Worm (Caenorhabditis elegans) whole organism, young adult: ENCODE results near the gene Y41C4A.32.

Experiments used
- F10E7.11 ChIP-seq: sonication (generic microtip); optimal IDR thresholded peaks from 2 replicates; lab custom pipeline; 2017; ENCODE audit warnings: mild to moderate bottlenecking, missing genetic modification characterization, moderate library complexity, missing compliant biosample characterization
- dpl-1 ChIP-seq: fragments of 150-350 bp; optimal IDR thresholded peaks from 2 replicates; lab custom pipeline; 2014; ENCODE audit warnings: missing biosample characterization, missing genetic modification reagents, missing genetic modification characterization
- nfya-1 ChIP-seq: sonication (generic microtip); optimal IDR thresholded peaks from 2 replicates; lab custom pipeline; 2017; ENCODE audit warnings: antibody characterized with exemption, missing compliant biosample characterization, missing genetic modification characterization, borderline replicate concordance; ENCODE audit not compliant: insufficient read depth
- pbrm-1 ChIP-seq: fragments of 200-800 bp; sonication (Bioruptor generic); IDR thresholded peaks from 2 replicates; pipeline ENCODE4 v1.3.6; 2022; ENCODE audit warnings: missing genetic modification reagents, missing genetic modification characterization, missing compliant biosample characterization

- TF ChIP-seq F10E7.11 (no peak), pbrm-1 (GFP tag; lab: Robert Waterston, UW) (no peak), dpl-1 (GFP tag; lab: Kevin White, UChicago) (no peak), nfya-1 (tag; lab: Kevin White, UChicago) (no peak)
Measured at ce11 chrIII:11757892-11758291, 36.4 kb downstream of the Y41C4A.32 start.
